Fruit fly (Drosophila melanogaster): ENCODE measurements around the gene Pmi.

Gene Pmi

dm6 chr3L:5810633-5811341, 30.9 kb downstream of the Pmi start, which contains the start of the genes S6k and kri (continued):
- no peak for TF ChIP-seq wdn (GFP tag; IDR thresholded peaks at IDR 0.05)
- TF ChIP-seq slou (GFP tag; optimal IDR thresholded peaks at IDR 0.05): no peak
- no peak for TF ChIP-seq Drgx (GFP tag; IDR thresholded peaks at IDR 0.05)
- no peak for TF ChIP-seq Gug (GFP tag; IDR thresholded peaks at IDR 0.05)
- TF ChIP-seq CG4328 (GFP tag; optimal IDR thresholded peaks at IDR 0.05): no peak
- TF ChIP-seq fd102C (GFP tag; optimal IDR thresholded peaks at IDR 0.05): no peak
- TF ChIP-seq croc (GFP tag; conservative IDR thresholded peaks at IDR 0.05): no peak
- TF ChIP-seq CG13287 (GFP tag; IDR thresholded peaks at IDR 0.05; ENCODE audit: partially characterized antibody): peak; percentile 45; the same call in 1 of the 2 replicates
- TF ChIP-seq CG8089 (GFP tag; optimal IDR thresholded peaks at IDR 0.05): no peak
- TF ChIP-seq kah (GFP tag; optimal IDR thresholded peaks at IDR 0.05): no peak
- TF ChIP-seq ken (GFP tag; IDR thresholded peaks at IDR 0.05): no peak
- TF ChIP-seq CG13123 (GFP tag; optimal IDR thresholded peaks at IDR 0.05): no peak
- no peak for TF ChIP-seq CG1024 (GFP tag; IDR thresholded peaks at IDR 0.05)
- TF ChIP-seq CG17385 (GFP tag; optimal IDR thresholded peaks at IDR 0.05): peak; percentile 28
- TF ChIP-seq tap (tag; optimal IDR thresholded peaks at IDR 0.05): no peak
- peak; percentile 27 for TF ChIP-seq CG2116 (GFP tag; optimal IDR thresholded peaks at IDR 0.05)
- TF ChIP-seq CG17612 (GFP tag; IDR thresholded peaks at IDR 0.05): no peak
- TF ChIP-seq Scr (GFP tag; IDR thresholded peaks at IDR 0.05; ENCODE audit: partially characterized antibody): 0 out of 2 replicates have a peak, but pooled peaks have one; percentile 18
- TF ChIP-seq CG9609 (GFP tag; optimal IDR thresholded peaks at IDR 0.05): no peak
- TF ChIP-seq twi (tag; optimal IDR thresholded peaks at IDR 0.05): no peak
- no peak for TF ChIP-seq bab2 (GFP tag; optimal IDR thresholded peaks at IDR 0.05)
- TF ChIP-seq hth (optimal IDR thresholded peaks at IDR 0.05): no peak
- no peak for TF ChIP-seq bowl (GFP tag; IDR thresholded peaks at IDR 0.05)
- no peak for TF ChIP-seq Trl (optimal IDR thresholded peaks at IDR 0.05)
- TF ChIP-seq Trl (GFP tag; optimal IDR thresholded peaks at IDR 0.05): no peak
- no peak for TF ChIP-seq CG7357 (GFP tag; IDR thresholded peaks at IDR 0.05)
- TF ChIP-seq CG12391 (tag; optimal IDR thresholded peaks at IDR 0.05): peak; percentile 12
- TF ChIP-seq Blimp-1 (GFP tag; optimal IDR thresholded peaks at IDR 0.05): no peak
- TF ChIP-seq en (GFP tag; optimal IDR thresholded peaks at IDR 0.05): no peak
- TF ChIP-seq CG1233 (GFP tag; optimal IDR thresholded peaks at IDR 0.05): peak; percentile 15
- TF ChIP-seq Dip2 (GFP tag; IDR thresholded peaks at IDR 0.05): no peak
- TF ChIP-seq jing (GFP tag; optimal IDR thresholded peaks at IDR 0.05): no peak
- TF ChIP-seq CG11696 (GFP tag; IDR thresholded peaks at IDR 0.05): no peak
- peak; percentile 68 for TF ChIP-seq CG12769 (tag; optimal IDR thresholded peaks at IDR 0.05)
- TF ChIP-seq CG15601 (tag; optimal IDR thresholded peaks at IDR 0.05): peak; percentile 2
- peak; percentile 26 for TF ChIP-seq odd (GFP tag; optimal IDR thresholded peaks at IDR 0.05)
- TF ChIP-seq Ets65A (GFP tag): no peak
- no peak for TF ChIP-seq CG13424 (tag; optimal IDR thresholded peaks at IDR 0.05)
- TF ChIP-seq CG4730 (GFP tag; IDR thresholded peaks at IDR 0.05): no peak
- no peak for TF ChIP-seq sens (GFP tag)
- no peak for TF ChIP-seq CG31441 (GFP tag; IDR thresholded peaks at IDR 0.05)
- peak; percentile 51 for TF ChIP-seq CG7987 (GFP tag; optimal IDR thresholded peaks at IDR 0.05)
- no peak for TF ChIP-seq CG4854 (GFP tag; optimal IDR thresholded peaks at IDR 0.05)
- TF ChIP-seq Sin3A (optimal IDR thresholded peaks at IDR 0.05): peak; percentile 66
- no peak for TF ChIP-seq gcm2 (GFP tag; optimal IDR thresholded peaks at IDR 0.05)
- peak; percentile 100 for TF ChIP-seq CG9215 (GFP tag; IDR thresholded peaks at IDR 0.05)
- no peak for TF ChIP-seq CG2202 (tag; optimal IDR thresholded peaks at IDR 0.05)
- peak; percentile 67 for TF ChIP-seq zen (tag; optimal IDR thresholded peaks at IDR 0.05)
- TF ChIP-seq CG17568 (GFP tag; optimal IDR thresholded peaks at IDR 0.05): no peak
- TF ChIP-seq Med (GFP tag): peak; percentile 78
- TF ChIP-seq dysf (GFP tag; IDR thresholded peaks at IDR 0.05): no peak
- TF ChIP-seq CG32772 (GFP tag; IDR thresholded peaks at IDR 0.05): no peak

All from whole organism, embryonic.